Fruit fly (Drosophila melanogaster) whole organism, prepupa: ENCODE measurements around the gene CG13084.

Experiments used
- CG10631 ChIP-seq: fragments of 200-800 bp; sonication (Bioruptor generic); optimal IDR thresholded peaks from 2 replicates; lab custom pipeline; 2016; ENCODE audit warnings: missing biosample characterization, missing genetic modification characterization
- CG11294 ChIP-seq: fragments of 200-800 bp; sonication (Bioruptor generic); IDR thresholded peaks from 2 replicates; pipeline ENCODE4 v1.3.6; 2022; ENCODE audit warnings: missing biosample characterization, missing genetic modification characterization
- CG11762 ChIP-seq: fragments of 200-800 bp; sonication (Bioruptor generic); optimal IDR thresholded peaks from 3 replicates; lab custom pipeline; 2016; ENCODE audit warnings: missing biosample characterization, missing genetic modification characterization; ENCODE audit not compliant: insufficient read depth
- CG15336 ChIP-seq: fragments of 200-800 bp; sonication (Bioruptor generic); IDR thresholded peaks from 2 replicates; pipeline ENCODE4 v1.3.6; 2022; ENCODE audit warnings: missing biosample characterization, missing genetic modification characterization
- CG1621 ChIP-seq: fragments of 200-800 bp; sonication (Bioruptor generic); optimal IDR thresholded peaks from 3 replicates; lab custom pipeline; 2018; ENCODE audit warnings: missing biosample characterization, mild to moderate bottlenecking, missing genetic modification characterization
- CG16779 ChIP-seq: fragments of 200-800 bp; sonication (Bioruptor generic); optimal IDR thresholded peaks from 3 replicates; lab custom pipeline; 2017; ENCODE audit warnings: missing biosample characterization, mild to moderate bottlenecking, missing genetic modification characterization
- CG3032 ChIP-seq: fragments of 200-800 bp; optimal IDR thresholded peaks from 2 replicates; lab custom pipeline; 2019; ENCODE audit warnings: missing biosample characterization, mild to moderate bottlenecking, missing genetic modification characterization, moderate library complexity
- CG31627 ChIP-seq: fragments of 200-800 bp; sonication (Bioruptor generic); optimal IDR thresholded peaks from 3 replicates; lab custom pipeline; 2016; ENCODE audit warnings: missing biosample characterization, missing genetic modification characterization
- CG32006 ChIP-seq: fragments of 200-800 bp; sonication (Bioruptor generic); optimal IDR thresholded peaks from 3 replicates; lab custom pipeline; 2017; ENCODE audit warnings: missing biosample characterization, mild to moderate bottlenecking, missing genetic modification characterization
- CG34406 ChIP-seq: fragments of 200-800 bp; sonication (Bioruptor generic); optimal IDR thresholded peaks from 3 replicates; lab custom pipeline; 2016; ENCODE audit warnings: missing biosample characterization, missing genetic modification characterization
- CG6276 ChIP-seq: fragments of 200-800 bp; sonication (Bioruptor generic); optimal IDR thresholded peaks from 2 replicates; lab custom pipeline; 2017; ENCODE audit warnings: missing biosample characterization, mild to moderate bottlenecking, missing genetic modification characterization
- CG6808 ChIP-seq: fragments of 200-800 bp; sonication (Bioruptor generic); optimal IDR thresholded peaks from 3 replicates; lab custom pipeline; 2017; ENCODE audit warnings: missing biosample characterization, missing genetic modification characterization, mild to moderate bottlenecking, moderate library complexity, missing genetic modification reagents
- CG6854 ChIP-seq: fragments of 200-800 bp; sonication (Bioruptor generic); optimal IDR thresholded peaks from 2 replicates; lab custom pipeline; 2017; ENCODE audit warnings: missing biosample characterization, mild to moderate bottlenecking, missing genetic modification characterization
- CG7368 ChIP-seq: fragments of 200-800 bp; sonication (Bioruptor generic); optimal IDR thresholded peaks from 3 replicates; lab custom pipeline; 2016; ENCODE audit warnings: missing biosample characterization, missing genetic modification characterization
- CG8119 ChIP-seq: fragments of 200-800 bp; sonication (Bioruptor generic); IDR thresholded peaks from 3 replicates; pipeline ENCODE4 v1.3.6; 2022; ENCODE audit warnings: missing biosample characterization, missing genetic modification characterization
- CG8632 ChIP-seq: fragments of 200-800 bp; sonication (Bioruptor generic); optimal IDR thresholded peaks from 3 replicates; lab custom pipeline; 2016; ENCODE audit warnings: missing biosample characterization, missing genetic modification characterization
- CG9139 ChIP-seq: fragments of 200-800 bp; sonication (Bioruptor generic); optimal IDR thresholded peaks from 3 replicates; lab custom pipeline; 2017; ENCODE audit warnings: missing biosample characterization, mild to moderate bottlenecking, missing genetic modification characterization
- Eip78C ChIP-seq: fragments of 200-800 bp; sonication (Bioruptor generic); peaks from one replicate; lab custom pipeline; 2016; ENCODE audit warnings: missing biosample characterization, missing genetic modification characterization
- Eip93F ChIP-seq: fragments of 200-800 bp; sonication (Bioruptor generic); optimal IDR thresholded peaks from 2 replicates; lab custom pipeline; 2016; ENCODE audit warnings: missing biosample characterization, mild to moderate bottlenecking, missing genetic modification characterization
- Ets21C ChIP-seq: fragments of 200-800 bp; sonication (Bioruptor generic); optimal IDR thresholded peaks from 3 replicates; lab custom pipeline; 2016; ENCODE audit warnings: missing biosample characterization, missing genetic modification characterization
- Ets96B ChIP-seq: fragments of 200-800 bp; optimal IDR thresholded peaks from 2 replicates; lab custom pipeline; 2019; ENCODE audit warnings: missing biosample characterization, mild to moderate bottlenecking, missing genetic modification characterization, moderate library complexity
- Hr38 ChIP-seq: sonication (Bioruptor generic); optimal IDR thresholded peaks from 2 replicates; lab custom pipeline; 2016; ENCODE audit warnings: missing biosample characterization, missing genetic modification characterization
- Hr39 ChIP-seq: fragments of 200-800 bp; sonication (Bioruptor generic); optimal IDR thresholded peaks from 2 replicates; lab custom pipeline; 2016; ENCODE audit warnings: missing biosample characterization, missing genetic modification characterization
- Hr4 ChIP-seq: fragments of 200-800 bp; sonication (Bioruptor generic); optimal IDR thresholded peaks from 3 replicates; lab custom pipeline; 2016; ENCODE audit warnings: missing biosample characterization, missing genetic modification characterization
- Lpt ChIP-seq: fragments of 200-800 bp; sonication (Bioruptor generic); optimal IDR thresholded peaks from 3 replicates; lab custom pipeline; 2016; ENCODE audit warnings: missing biosample characterization, missing genetic modification characterization
- Met ChIP-seq: fragments of 200-800 bp; sonication (Bioruptor generic); optimal IDR thresholded peaks from 3 replicates; lab custom pipeline; 2016; ENCODE audit warnings: missing biosample characterization, missing genetic modification characterization
- OdsH ChIP-seq: fragments of 200-800 bp; sonication (Bioruptor generic); optimal IDR thresholded peaks from 3 replicates; lab custom pipeline; 2016; ENCODE audit warnings: missing biosample characterization, missing genetic modification characterization
- Smox ChIP-seq: fragments of 200-800 bp; sonication (Bioruptor generic); optimal IDR thresholded peaks from 3 replicates; lab custom pipeline; 2016; ENCODE audit warnings: missing biosample characterization, missing genetic modification characterization
- Sox102F ChIP-seq: fragments of 200-800 bp; sonication (Bioruptor generic); optimal IDR thresholded peaks from 2 replicates; lab custom pipeline; 2016; ENCODE audit warnings: missing biosample characterization, mild to moderate bottlenecking, missing genetic modification characterization
- Sox14 ChIP-seq: fragments of 200-800 bp; sonication (Bioruptor generic); optimal IDR thresholded peaks from 3 replicates; lab custom pipeline; 2016; ENCODE audit warnings: missing biosample characterization, missing genetic modification characterization
- Sox15 ChIP-seq: fragments of 200-800 bp; sonication (Bioruptor generic); optimal IDR thresholded peaks from 3 replicates; lab custom pipeline; 2016; ENCODE audit warnings: missing biosample characterization, missing genetic modification characterization
- achi ChIP-seq: fragments of 200-800 bp; sonication (Bioruptor generic); optimal IDR thresholded peaks from 3 replicates; lab custom pipeline; 2016; ENCODE audit warnings: missing biosample characterization, missing genetic modification characterization
- cyc ChIP-seq: fragments of 200-800 bp; sonication (Bioruptor generic); optimal IDR thresholded peaks from 3 replicates; lab custom pipeline; 2016; ENCODE audit warnings: missing biosample characterization, missing genetic modification characterization
- dac ChIP-seq: fragments of 200-800 bp; sonication (Bioruptor generic); optimal IDR thresholded peaks from 2 replicates; lab custom pipeline; 2017; ENCODE audit warnings: missing biosample characterization, mild to moderate bottlenecking, missing genetic modification characterization
- esn ChIP-seq: fragments of 200-800 bp; sonication (Bioruptor generic); optimal IDR thresholded peaks from 2 replicates; lab custom pipeline; 2016; ENCODE audit warnings: missing biosample characterization, mild to moderate bottlenecking, missing genetic modification characterization, moderate library complexity
- fkh ChIP-seq: fragments of 200-800 bp; sonication (Bioruptor generic); optimal IDR thresholded peaks from 3 replicates; lab custom pipeline; 2017; ENCODE audit warnings: missing biosample characterization, mild to moderate bottlenecking, missing genetic modification characterization, moderate library complexity
- lz ChIP-seq: fragments of 200-800 bp; sonication (Bioruptor generic); optimal IDR thresholded peaks from 3 replicates; lab custom pipeline; 2016; ENCODE audit warnings: missing biosample characterization, missing genetic modification characterization
- net ChIP-seq: fragments of 200-800 bp; sonication (Bioruptor generic); optimal IDR thresholded peaks from 3 replicates; lab custom pipeline; 2016; ENCODE audit warnings: missing biosample characterization, missing genetic modification characterization
- pdm3 ChIP-seq: fragments of 200-800 bp; sonication (Bioruptor generic); optimal IDR thresholded peaks from 3 replicates; lab custom pipeline; 2016; ENCODE audit warnings: missing biosample characterization, missing genetic modification characterization
- salr ChIP-seq, 2 experiments: fragments of 200-800 bp; sonication (Bioruptor generic); optimal IDR thresholded peaks; 3 replicates each; lab custom pipeline; 2016 to 2018; ENCODE audit warnings: missing biosample characterization in 2 of 2, missing genetic modification characterization in 2 of 2, mild to moderate bottlenecking in 1 of 2
- ss ChIP-seq, 2 experiments: fragments of 200-800 bp; sonication (Bioruptor generic); optimal IDR thresholded peaks; 2 replicates in 1 of 2; 3 replicates in 1 of 2; lab custom pipeline; 2017 to 2018; ENCODE audit warnings: mild to moderate bottlenecking in 2 of 2, missing biosample characterization in 2 of 2, missing genetic modification characterization in 2 of 2, moderate library complexity in 1 of 2
- topi ChIP-seq: fragments of 200-800 bp; sonication (Bioruptor generic); optimal IDR thresholded peaks from 3 replicates; lab custom pipeline; 2016; ENCODE audit warnings: missing biosample characterization, missing genetic modification characterization
- vri ChIP-seq: fragments of 200-800 bp; sonication (Bioruptor generic); optimal IDR thresholded peaks from 3 replicates; lab custom pipeline; 2016; ENCODE audit warnings: missing biosample characterization, mild to moderate bottlenecking, missing genetic modification characterization

Gene CG13084

dm6 chr2L:19452535-19453317 is 32.0 kb upstream of the CG13084 start (continued):
- TF ChIP-seq Hr38 (GFP tag; lab: Kevin White, UChicago) = no peak
- peak; percentile 10 for TF ChIP-seq CG34406 (GFP tag; lab: Kevin White, UChicago)
- no peak for TF ChIP-seq Ets96B (tag; lab: Kevin White, UChicago)
- peak; percentile 9 for TF ChIP-seq Lpt (GFP tag; lab: Kevin White, UChicago)
- peak; percentile 72 for TF ChIP-seq CG8119 (GFP tag; lab: Robert Waterston, UW)
- no peak for TF ChIP-seq CG1621 (tag; lab: Kevin White, UChicago)
- TF ChIP-seq Eip93F (GFP tag; lab: Kevin White, UChicago) = no peak
- no peak for TF ChIP-seq CG9139 (GFP tag; lab: Kevin White, UChicago)
- no peak for TF ChIP-seq Ets21C
- peak; percentile 58 for TF ChIP-seq CG32006
- peak; percentile 39 for TF ChIP-seq lz
- no peak for TF ChIP-seq CG3032 (tag; lab: Kevin White, UChicago)
- TF ChIP-seq Met (GFP tag; lab: Kevin White, UChicago) = no peak
- peak; percentile 30 for TF ChIP-seq Smox
- TF ChIP-seq Sox102F (GFP tag; lab: Kevin White, UChicago) = no peak
- peak; percentile 38 for TF ChIP-seq CG6808 (GFP tag; lab: Kevin White, UChicago)
- TF ChIP-seq Sox15 (GFP tag; lab: Kevin White, UChicago) = no peak
- TF ChIP-seq fkh (GFP tag; lab: Kevin White, UChicago) = no peak
- no peak for TF ChIP-seq vri
- peak; percentile 29 for TF ChIP-seq dac (GFP tag; lab: Kevin White, UChicago)

- no peak for TF ChIP-seq CG6276
- no peak for TF ChIP-seq CG8632 (GFP tag; lab: Kevin White, UChicago)
- peak; percentile 34 for TF ChIP-seq Hr39 (GFP tag; lab: Kevin White, UChicago)
- no peak for TF ChIP-seq CG11762
- TF ChIP-seq CG34406 (GFP tag; lab: Kevin White, UChicago) = no peak
- no peak for TF ChIP-seq CG15336 (GFP tag; lab: Robert Waterston, UW)
- TF ChIP-seq salr (GFP tag; optimal IDR thresholded peaks at IDR 0.05; lab: Kevin White, UChicago) = no peak
- peak; percentile 27 for TF ChIP-seq cyc
- TF ChIP-seq CG1621 (tag; lab: Kevin White, UChicago) = no peak
- peak; percentile 1 for TF ChIP-seq esn (GFP tag; lab: Kevin White, UChicago)
- TF ChIP-seq lz = peak; percentile 33
- peak; percentile 10 for TF ChIP-seq topi
- no peak for TF ChIP-seq CG9139 (GFP tag; lab: Kevin White, UChicago)
- TF ChIP-seq CG16779 (tag; lab: Kevin White, UChicago) = no peak
- peak; percentile 17 for TF ChIP-seq Smox
- no peak for TF ChIP-seq Hr4
- peak; percentile 29 for TF ChIP-seq Sox14 (GFP tag; lab: Kevin White, UChicago)
- peak; percentile 30 for TF ChIP-seq CG31627 (GFP tag; lab: Kevin White, UChicago)
Measured at dm6 chr2L:19453381-19453780, 31.3 kb upstream of the CG13084 start, which contains the start of gene Top2. Gene Top2 (minus strand): TSS chr2L:19453490.

DNA sequence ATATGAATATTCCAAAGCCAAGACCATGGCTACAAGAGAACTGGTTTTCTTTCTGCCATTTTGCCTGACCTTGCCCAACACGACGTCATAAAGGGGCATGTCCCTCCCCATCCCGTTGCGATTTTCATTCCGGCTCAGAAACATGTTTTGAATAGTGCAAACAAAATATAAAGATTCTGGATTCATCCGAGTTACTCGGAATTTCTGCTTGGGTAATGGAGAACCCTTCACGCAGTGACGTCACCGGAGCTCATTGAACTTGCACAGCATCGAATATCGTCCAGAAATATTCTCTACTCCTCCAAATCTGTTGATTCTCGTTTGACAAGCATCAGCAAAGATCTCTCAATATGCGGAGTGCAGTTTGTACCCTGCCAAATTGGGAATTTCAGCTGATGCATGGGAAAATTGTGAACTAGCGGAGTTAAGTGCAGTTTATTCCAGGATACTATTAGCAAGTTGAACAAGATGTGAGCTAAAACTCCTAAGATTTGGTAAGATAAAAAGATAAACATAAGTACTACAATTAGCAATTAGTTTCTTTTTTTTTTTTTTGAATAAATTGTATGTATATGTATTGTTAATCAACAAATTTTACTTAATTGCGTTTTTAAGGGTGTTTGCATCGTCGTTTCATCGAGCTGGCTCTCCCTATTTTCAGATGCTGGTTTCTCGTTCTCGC is 30.5 kb upstream of the CG13084 start, which contains the start of gene CG10026:
TSS of gene CG10026 (plus strand) at position 187 of the 682 bp plus-strand sequence.
- TF ChIP-seq Smox (peak; percentile 57), CG3032 (tag; lab: Kevin White, UChicago) (peak; percentile 67), CG8632 (GFP tag; lab: Kevin White, UChicago) (peak; percentile 45), OdsH (peak; percentile 53), CG6854 (no peak), net (GFP tag; lab: Kevin White, UChicago) (peak; percentile 35), Sox14 (GFP tag; lab: Kevin White, UChicago) (peak; percentile 60), achi (GFP tag; lab: Kevin White, UChicago) (peak; percentile 72), CG11294 (no peak), cyc (no peak), CG6276 (peak; percentile 20), salr (GFP tag; optimal IDR thresholded peaks at IDR 0.05; lab: Kevin White, UChicago) (peak in 1 of 2 experiments; percentile 42), CG9139 (GFP tag; lab: Kevin White, UChicago) (peak; percentile 13), CG34406 (GFP tag; lab: Kevin White, UChicago) (peak; percentile 44), ss (GFP tag; optimal IDR thresholded peaks at IDR 0.05; lab: Kevin White, UChicago) (peak; percentile 25 to 64), Ets21C (peak; percentile 32), CG7368 (no peak), vri (peak; percentile 44), pdm3 (GFP tag; lab: Kevin White, UChicago) (peak; percentile 58), Hr4 (peak; percentile 40), CG6808 (GFP tag; lab: Kevin White, UChicago) (peak; percentile 74), CG11762 (peak; percentile 4), topi (peak; percentile 17), Eip78C (peak; percentile 80), CG10631 (GFP tag; lab: Kevin White, UChicago) (peak; percentile 44), Hr38 (GFP tag; lab: Kevin White, UChicago) (no peak)
